Fruit fly (Drosophila melanogaster): ENCODE measurements around the gene Ype.

Gene Ype

DNA sequence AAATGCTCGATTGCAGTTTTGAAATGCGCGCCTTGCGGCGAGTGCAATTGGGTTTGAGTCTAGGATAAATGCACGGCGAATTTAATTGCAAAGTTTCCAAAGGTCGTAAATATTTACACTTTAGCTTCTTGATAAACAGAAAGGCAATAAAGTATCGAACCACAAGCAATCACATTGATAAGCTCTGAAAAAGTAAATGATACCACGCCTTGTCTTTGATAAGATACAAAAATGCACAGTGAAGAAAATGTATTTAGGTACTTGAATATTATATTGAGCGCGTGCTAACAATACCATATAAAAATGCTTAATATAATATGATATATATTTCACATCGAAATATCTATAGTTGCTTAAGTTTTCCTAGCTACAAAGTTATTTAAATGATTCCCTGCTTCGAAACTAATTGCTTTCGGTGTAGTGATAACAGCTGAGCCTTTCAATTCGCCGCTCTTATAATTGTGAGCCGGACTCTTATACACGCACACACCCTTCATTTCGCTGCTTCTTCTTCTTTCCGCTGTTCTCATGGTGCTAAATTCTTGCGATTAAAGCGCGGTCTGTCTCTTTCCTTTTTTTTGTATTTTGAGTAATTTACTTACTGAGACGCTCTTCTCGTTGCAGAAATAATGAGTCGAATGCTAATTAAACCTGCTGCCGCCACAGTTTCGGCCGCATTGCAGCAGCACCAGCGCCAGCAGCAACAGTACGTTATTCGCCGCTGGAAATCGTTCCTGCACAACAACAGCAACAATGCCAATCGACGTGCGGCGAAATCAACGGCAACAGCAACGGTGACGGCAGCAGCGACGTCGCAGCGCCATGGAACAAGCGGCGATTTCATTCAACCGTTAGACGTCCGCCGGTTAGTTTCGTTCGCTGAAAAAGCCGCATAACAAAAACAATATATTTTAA is 13.7 kb downstream of the Ype start (continued):
- TF ChIP-seq sd (tag; optimal IDR thresholded peaks at IDR 0.05), result peak; percentile 81
- peak; percentile 89 for TF ChIP-seq Rfx (GFP tag; IDR thresholded peaks at IDR 0.05)
- no peak for TF ChIP-seq sc (optimal IDR thresholded peaks at IDR 0.05)
- TF ChIP-seq sc (GFP tag; optimal IDR thresholded peaks at IDR 0.05), result peak; percentile 80
- TF ChIP-seq CG8944 (GFP tag; optimal IDR thresholded peaks at IDR 0.05), result peak; percentile 9
- no peak for TF ChIP-seq pan (optimal IDR thresholded peaks at IDR 0.05)
- peak in 1 of 2 experiments; percentile 90 for TF ChIP-seq pan (GFP tag; optimal IDR thresholded peaks at IDR 0.05 in 1 of 2, IDR thresholded peaks at IDR 0.05 in 1 of 2)
- peak; percentile 86 for TF ChIP-seq nmo (GFP tag; optimal IDR thresholded peaks at IDR 0.05)
- TF ChIP-seq esg (GFP tag; conservative IDR thresholded peaks at IDR 0.05), result peak; percentile 81
- TF ChIP-seq CG17385 (GFP tag; optimal IDR thresholded peaks at IDR 0.05), result peak; percentile 96
- peak; percentile 49; the same call in 1 of the 2 replicates for TF ChIP-seq danr (GFP tag; IDR thresholded peaks at IDR 0.05)
- TF ChIP-seq Asciz (GFP tag; optimal IDR thresholded peaks at IDR 0.05), result peak; percentile 86
- TF ChIP-seq CG17186 (GFP tag; optimal IDR thresholded peaks at IDR 0.05), result no peak
- no peak for TF ChIP-seq knrl (GFP tag; IDR thresholded peaks at IDR 0.05; ENCODE audit: partially characterized antibody)
- peak; percentile 80 for TF ChIP-seq D19A (tag; optimal IDR thresholded peaks at IDR 0.05)
- no peak for TF ChIP-seq tna (GFP tag; IDR thresholded peaks at IDR 0.05; ENCODE audit: partially characterized antibody)
- no peak for TF ChIP-seq dan (GFP tag; IDR thresholded peaks at IDR 0.05)

DNA sequence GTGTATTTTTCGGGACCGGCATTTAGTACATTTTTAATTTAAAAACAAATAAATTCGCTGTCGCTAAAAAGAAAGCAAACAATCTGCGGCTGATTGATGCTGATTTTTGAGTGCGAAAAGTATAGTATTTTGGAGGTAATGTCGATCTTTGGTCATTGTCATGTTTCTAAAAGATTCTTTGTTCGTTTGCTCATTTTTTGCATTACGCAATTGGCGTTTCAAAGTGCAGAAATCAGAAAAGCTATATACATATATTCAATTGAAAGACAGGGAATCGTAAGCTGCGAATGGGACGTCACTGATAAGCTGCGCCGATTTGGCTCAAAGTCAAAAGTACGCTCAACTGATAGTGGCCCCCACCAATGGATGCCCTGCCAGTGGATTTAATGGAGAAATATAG is 14.7 kb downstream of the Ype start:
- TF ChIP-seq Pdp1 (GFP tag; optimal IDR thresholded peaks at IDR 0.05) (peak in 1 of 2 experiments; percentile 67), sug (tag; optimal IDR thresholded peaks at IDR 0.05) (peak; percentile 4), CG12659 (GFP tag; optimal IDR thresholded peaks at IDR 0.05) (no peak), CG3847 (GFP tag; IDR thresholded peaks at IDR 0.05) (no peak), nom (GFP tag; optimal IDR thresholded peaks at IDR 0.05) (peak; percentile 35)

DNA sequence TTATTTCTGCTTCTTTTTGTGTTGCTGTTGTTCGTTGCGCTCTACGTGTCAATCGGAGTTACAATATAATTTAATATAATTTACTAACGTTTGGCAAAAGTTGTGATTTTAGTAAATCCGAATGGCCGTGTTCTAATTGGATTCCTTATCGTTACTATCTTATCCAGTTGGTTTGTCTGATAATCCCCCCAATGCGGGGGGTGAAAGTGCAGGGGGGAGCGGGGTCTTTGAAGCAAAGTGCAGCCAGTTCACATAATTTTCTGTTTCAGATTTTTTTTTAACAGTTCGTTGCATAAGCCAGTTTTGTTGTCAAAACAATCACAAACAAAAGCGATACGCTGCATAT is 15.5 kb downstream of the Ype start:
- no peak for TF ChIP-seq CG17802 (tag; optimal IDR thresholded peaks at IDR 0.05)
- no peak for TF ChIP-seq Atf6 (GFP tag; IDR thresholded peaks at IDR 0.05)
- TF ChIP-seq CG9932 (GFP tag; IDR thresholded peaks at IDR 0.05), result no peak
- no peak for TF ChIP-seq nerfin-2 (GFP tag; IDR thresholded peaks at IDR 0.05; ENCODE audit: partially characterized antibody)
- TF ChIP-seq eyg (GFP tag; optimal IDR thresholded peaks at IDR 0.05), result no peak
- TF ChIP-seq Pdp1 (GFP tag; optimal IDR thresholded peaks at IDR 0.05), result peak in 1 of 2 experiments; percentile 46
- no peak for TF ChIP-seq CG12744 (GFP tag; optimal IDR thresholded peaks at IDR 0.05)
- no peak for TF ChIP-seq CG32532 (GFP tag; IDR thresholded peaks at IDR 0.05)
- TF ChIP-seq insv (GFP tag; optimal IDR thresholded peaks at IDR 0.05), result peak in 1 of 2 experiments; percentile 20
- TF ChIP-seq CG8765 (GFP tag; IDR thresholded peaks at IDR 0.05), result no peak
- peak; percentile 65 for TF ChIP-seq sug (tag; optimal IDR thresholded peaks at IDR 0.05)
- TF ChIP-seq dm (GFP tag; optimal IDR thresholded peaks at IDR 0.05), result no peak
- no peak for TF ChIP-seq Dip2 (GFP tag; IDR thresholded peaks at IDR 0.05)
- TF ChIP-seq zen2 (GFP tag; IDR thresholded peaks at IDR 0.05; ENCODE audit: partially characterized antibody), result no peak
- TF ChIP-seq BEAF-32 (GFP tag; optimal IDR thresholded peaks at IDR 0.05), result no peak
- no peak for TF ChIP-seq ftz-f1 (GFP tag; optimal IDR thresholded peaks at IDR 0.05)
- TF ChIP-seq Ssrp (tag; optimal IDR thresholded peaks at IDR 0.05), result no peak
- no peak for TF ChIP-seq Ets65A (GFP tag)
- no peak for TF ChIP-seq Dad (GFP tag; optimal IDR thresholded peaks at IDR 0.05)
- TF ChIP-seq ara (GFP tag; IDR thresholded peaks at IDR 0.05), result no peak
- TF ChIP-seq eve (GFP tag; optimal IDR thresholded peaks at IDR 0.05), result peak in 1 of 2 experiments; percentile 9
- TF ChIP-seq CG2120 (GFP tag; optimal IDR thresholded peaks at IDR 0.05), result no peak
- TF ChIP-seq nom (GFP tag; optimal IDR thresholded peaks at IDR 0.05), result no peak
- no peak for TF ChIP-seq CG43689 (GFP tag; IDR thresholded peaks at IDR 0.05)
- no peak for TF ChIP-seq maf-S (GFP tag; optimal IDR thresholded peaks at IDR 0.05)
- no peak for TF ChIP-seq CG17568 (GFP tag; optimal IDR thresholded peaks at IDR 0.05)
- TF ChIP-seq da (GFP tag; optimal IDR thresholded peaks at IDR 0.05), result no peak
- TF ChIP-seq lmd (GFP tag; IDR thresholded peaks at IDR 0.05), result no peak
